Fruit fly (Drosophila melanogaster) whole organism, embryonic: ENCODE data around the gene Cyp4d20.

Experiments
- Ada2b ChIP-seq: fragments of 200-800 bp; sonication (Bioruptor generic); IDR thresholded peaks from 2 replicates; pipeline ENCODE4 v1.3.6; 2022; ENCODE audit warnings: missing biosample characterization, missing genetic modification characterization
- B-H2 ChIP-seq: fragments of 200-800 bp; sonication (Bioruptor generic); optimal IDR thresholded peaks from 2 replicates; lab custom pipeline; 2018; ENCODE audit warnings: missing biosample characterization, mild to moderate bottlenecking, missing genetic modification characterization
- CG1024 ChIP-seq: fragments of 200-800 bp; sonication (Bioruptor generic); IDR thresholded peaks from 2 replicates; pipeline ENCODE4 v1.3.6; 2022; ENCODE audit warnings: missing biosample characterization, missing genetic modification characterization
- CG10654 ChIP-seq: fragments of 200-800 bp; sonication (Bioruptor generic); optimal IDR thresholded peaks from 2 replicates; lab custom pipeline; 2016; ENCODE audit warnings: missing biosample characterization, missing genetic modification characterization
- CG13624 ChIP-seq: fragments of 200-800 bp; sonication (Bioruptor generic); optimal IDR thresholded peaks from 2 replicates; lab custom pipeline; 2016; ENCODE audit warnings: missing biosample characterization, missing genetic modification characterization
- CG13894 ChIP-seq: fragments of 200-800 bp; sonication (Bioruptor generic); optimal IDR thresholded peaks from 3 replicates; lab custom pipeline; 2018; ENCODE audit warnings: missing biosample characterization, mild to moderate bottlenecking, missing genetic modification characterization, moderate library complexity
- CG15011 ChIP-seq: fragments of 200-800 bp; sonication (Bioruptor generic); optimal IDR thresholded peaks from 3 replicates; lab custom pipeline; 2018; ENCODE audit warnings: missing biosample characterization, mild to moderate bottlenecking, missing genetic modification characterization
- CG1603 ChIP-seq: fragments of 200-800 bp; sonication (Bioruptor generic); optimal IDR thresholded peaks from 2 replicates; lab custom pipeline; 2019; ENCODE audit warnings: missing biosample characterization, mild to moderate bottlenecking, missing genetic modification characterization, moderate library complexity
- CG16779 ChIP-seq: fragments of 200-800 bp; sonication (Bioruptor generic); IDR thresholded peaks from 2 replicates; pipeline ENCODE4 v1.3.6; 2022; ENCODE audit warnings: missing biosample characterization, missing genetic modification characterization
- CG16815 ChIP-seq: fragments of 200-800 bp; sonication (Bioruptor generic); optimal IDR thresholded peaks from 3 replicates; lab custom pipeline; 2017; ENCODE audit warnings: missing biosample characterization, mild to moderate bottlenecking, missing genetic modification characterization
- CG17829 ChIP-seq: fragments of 200-800 bp; optimal IDR thresholded peaks from 2 replicates; lab custom pipeline; 2019; ENCODE audit warnings: missing biosample characterization, mild to moderate bottlenecking, missing genetic modification characterization, moderate library complexity
- CG18262 ChIP-seq: fragments of 200-800 bp; optimal IDR thresholded peaks from 3 replicates; lab custom pipeline; 2019; ENCODE audit warnings: missing biosample characterization, mild to moderate bottlenecking, missing genetic modification characterization, moderate library complexity
- CG18599 ChIP-seq: fragments of 200-800 bp; sonication (Bioruptor generic); optimal IDR thresholded peaks from 3 replicates; lab custom pipeline; 2017; ENCODE audit warnings: missing biosample characterization, missing genetic modification characterization, mild to moderate bottlenecking, moderate library complexity, missing genetic modification reagents
- CG2120 ChIP-seq: fragments of 200-800 bp; sonication (Bioruptor generic); optimal IDR thresholded peaks from 3 replicates; lab custom pipeline; 2016; ENCODE audit warnings: missing biosample characterization, missing genetic modification characterization
- CG3065 ChIP-seq: fragments of 200-800 bp; sonication (Bioruptor generic); optimal IDR thresholded peaks from 2 replicates; lab custom pipeline; 2016; ENCODE audit warnings: missing biosample characterization, missing genetic modification characterization
- CG31224 ChIP-seq: fragments of 200-800 bp; sonication (Bioruptor generic); IDR thresholded peaks from 2 replicates; pipeline ENCODE4 v1.3.6; 2022; ENCODE audit warnings: missing biosample characterization, missing genetic modification characterization
- CG31441 ChIP-seq: fragments of 200-800 bp; sonication (Bioruptor generic); IDR thresholded peaks from 2 replicates; pipeline ENCODE4 v1.3.6; 2022; ENCODE audit warnings: missing biosample characterization, missing genetic modification characterization
- CG4282 ChIP-seq: fragments of 200-800 bp; sonication (Bioruptor generic); optimal IDR thresholded peaks from 2 replicates; lab custom pipeline; 2016; ENCODE audit warnings: missing biosample characterization, missing genetic modification characterization
- CG4328 ChIP-seq: fragments of 200-800 bp; sonication (Bioruptor generic); optimal IDR thresholded peaks from 3 replicates; lab custom pipeline; 2017; ENCODE audit warnings: missing biosample characterization, missing genetic modification reagents, missing genetic modification characterization
- CG4424 ChIP-seq: fragments of 200-800 bp; sonication (Bioruptor generic); optimal IDR thresholded peaks from 3 replicates; lab custom pipeline; 2016; ENCODE audit warnings: missing biosample characterization, missing genetic modification characterization
- CG9215 ChIP-seq: fragments of 200-800 bp; sonication (Bioruptor generic); IDR thresholded peaks from 2 replicates; pipeline ENCODE4 v1.3.6; 2022; ENCODE audit warnings: missing biosample characterization, missing genetic modification characterization
- Drgx ChIP-seq: fragments of 200-800 bp; sonication (Bioruptor generic); IDR thresholded peaks from 2 replicates; pipeline ENCODE4 v1.3.6; 2022; ENCODE audit warnings: missing biosample characterization, missing genetic modification characterization
- E2f1 ChIP-seq: fragments of 200-800 bp; sonication (Bioruptor generic); IDR thresholded peaks from 2 replicates; pipeline ENCODE4 v1.3.6; 2022; ENCODE audit warnings: missing biosample characterization, missing genetic modification characterization
- Gsc ChIP-seq: fragments of 200-800 bp; sonication (Bioruptor generic); IDR thresholded peaks from 2 replicates; pipeline ENCODE4 v1.3.6; 2022; ENCODE audit warnings: missing biosample characterization, missing genetic modification characterization
- Hsf ChIP-seq: fragments of 200-800 bp; sonication (Bioruptor generic); optimal IDR thresholded peaks from 3 replicates; lab custom pipeline; 2016; ENCODE audit warnings: missing biosample characterization, missing genetic modification characterization
- Meics ChIP-seq: fragments of 200-800 bp; sonication (Bioruptor generic); optimal IDR thresholded peaks from 2 replicates; lab custom pipeline; 2017; ENCODE audit warnings: missing biosample characterization, mild to moderate bottlenecking, missing genetic modification characterization
- Mes4 ChIP-seq: fragments of 200-800 bp; sonication (Bioruptor generic); optimal IDR thresholded peaks from 2 replicates; lab custom pipeline; 2016; ENCODE audit warnings: missing biosample characterization, missing genetic modification characterization
- Oaz ChIP-seq: fragments of 200-800 bp; sonication (Bioruptor generic); IDR thresholded peaks from 2 replicates; pipeline ENCODE4 v1.3.6; 2022; ENCODE audit warnings: missing biosample characterization, missing genetic modification characterization
- PHDP ChIP-seq: fragments of 200-800 bp; sonication (Bioruptor generic); optimal IDR thresholded peaks from 3 replicates; lab custom pipeline; 2018; ENCODE audit warnings: missing biosample characterization, mild to moderate bottlenecking, missing genetic modification characterization, moderate library complexity
- Side ChIP-seq: fragments of 200-800 bp; sonication (Bioruptor generic); optimal IDR thresholded peaks from 2 replicates; lab custom pipeline; 2016; ENCODE audit warnings: missing biosample characterization, missing genetic modification characterization
- Sox102F ChIP-seq: fragments of 200-800 bp; sonication (Bioruptor generic); optimal IDR thresholded peaks from 2 replicates; lab custom pipeline; 2018; ENCODE audit warnings: missing biosample characterization, mild to moderate bottlenecking, missing genetic modification characterization, moderate library complexity
- Taf1 ChIP-seq: fragments of 200-800 bp; sonication (Bioruptor generic); IDR thresholded peaks from 2 replicates; pipeline ENCODE4 v1.3.6; 2022; ENCODE audit warnings: missing biosample characterization, missing genetic modification characterization
- amos ChIP-seq: fragments of 200-800 bp; sonication (Bioruptor generic); IDR thresholded peaks from 2 replicates; pipeline ENCODE4 v1.3.6; 2022; ENCODE audit warnings: missing biosample characterization, missing genetic modification characterization; ENCODE audit not compliant: partially characterized antibody
- az2 ChIP-seq: fragments of 200-800 bp; sonication (Bioruptor generic); optimal IDR thresholded peaks from 3 replicates; lab custom pipeline; 2016; ENCODE audit warnings: missing biosample characterization, missing genetic modification characterization
- chn ChIP-seq: fragments of 200-800 bp; sonication (Bioruptor generic); optimal IDR thresholded peaks from 2 replicates; lab custom pipeline; 2016; ENCODE audit warnings: missing biosample characterization, missing genetic modification characterization
- da ChIP-seq: fragments of 200-800 bp; sonication (Bioruptor generic); optimal IDR thresholded peaks from 2 replicates; lab custom pipeline; 2016; ENCODE audit warnings: missing biosample characterization, missing genetic modification characterization
- eve ChIP-seq, 2 experiments: fragments of >200 bp; optimal IDR thresholded peaks; 2 replicates each; lab custom pipeline; 2017; ENCODE audit warnings: missing biosample characterization in 2 of 2, missing genetic modification characterization in 2 of 2
- gfzf ChIP-seq: fragments of 200-800 bp; sonication (Bioruptor generic); optimal IDR thresholded peaks from 2 replicates; lab custom pipeline; 2016; ENCODE audit warnings: missing biosample characterization, mild to moderate bottlenecking, missing genetic modification characterization, moderate library complexity
- her ChIP-seq: fragments of 200-800 bp; sonication (Bioruptor generic); optimal IDR thresholded peaks from 2 replicates; lab custom pipeline; 2016; ENCODE audit warnings: missing biosample characterization, missing genetic modification characterization
- hth ChIP-seq: fragments of >200 bp; optimal IDR thresholded peaks from 2 replicates; lab custom pipeline; 2017; ENCODE audit warnings: inconsistent platforms
- jumu ChIP-seq: fragments of 200-800 bp; sonication (Bioruptor generic); optimal IDR thresholded peaks from 3 replicates; lab custom pipeline; 2016; ENCODE audit warnings: missing biosample characterization, missing genetic modification characterization
- knrl ChIP-seq: fragments of 200-800 bp; sonication (Bioruptor generic); IDR thresholded peaks from 3 replicates; pipeline ENCODE4 v1.3.6; 2022; ENCODE audit warnings: missing biosample characterization, missing genetic modification characterization; ENCODE audit not compliant: partially characterized antibody
- nerfin-2 ChIP-seq: fragments of 200-800 bp; sonication (Bioruptor generic); IDR thresholded peaks from 2 replicates; pipeline ENCODE4 v1.3.6; 2022; ENCODE audit warnings: missing biosample characterization, missing genetic modification characterization; ENCODE audit not compliant: partially characterized antibody
- psq ChIP-seq: fragments of 200-800 bp; sonication (Bioruptor generic); optimal IDR thresholded peaks from 2 replicates; lab custom pipeline; 2017; ENCODE audit warnings: missing biosample characterization, missing genetic modification characterization
- row ChIP-seq: fragments of 200-800 bp; sonication (Bioruptor generic); IDR thresholded peaks from 3 replicates; pipeline ENCODE4 v1.3.6; 2022; ENCODE audit warnings: missing biosample characterization, missing genetic modification characterization
- sc ChIP-seq, 3 experiments: fragments of >200 bp in 2 of 3; fragments of 200-800 bp in 1 of 3; sonication (Bioruptor generic) in 1 of 3; optimal IDR thresholded peaks; 2 replicates in 2 of 3; 3 replicates in 1 of 3; lab custom pipeline; 2017; ENCODE audit warnings: mild to moderate bottlenecking in 1 of 3, missing biosample characterization in 1 of 3, missing genetic modification characterization in 1 of 3, missing genetic modification reagents in 1 of 3
- sens ChIP-seq: fragments of 200-800 bp; sonication (Bioruptor generic); peaks from one replicate; lab custom pipeline; 2016; ENCODE audit warnings: missing biosample characterization, missing genetic modification characterization
- sim ChIP-seq: fragments of 200-800 bp; sonication (Bioruptor generic); IDR thresholded peaks from 2 replicates; pipeline ENCODE4 v1.3.6; 2022; ENCODE audit warnings: missing biosample characterization, missing genetic modification characterization
- trh ChIP-seq: fragments of 200-800 bp; sonication (Bioruptor generic); optimal IDR thresholded peaks from 2 replicates; lab custom pipeline; 2016; ENCODE audit warnings: missing biosample characterization, missing genetic modification characterization
- unpg ChIP-seq: fragments of 200-800 bp; sonication (Bioruptor generic); optimal IDR thresholded peaks from 3 replicates; lab custom pipeline; 2018; ENCODE audit warnings: missing biosample characterization, mild to moderate bottlenecking, missing genetic modification characterization, moderate library complexity
- wdn ChIP-seq: fragments of 200-800 bp; sonication (Bioruptor generic); IDR thresholded peaks from 2 replicates; pipeline ENCODE4 v1.3.6; 2022; ENCODE audit warnings: missing biosample characterization, missing genetic modification characterization
- wor ChIP-seq: fragments of 200-800 bp; sonication (Bioruptor generic); IDR thresholded peaks from 2 replicates; pipeline ENCODE4 v1.3.6; 2022; ENCODE audit warnings: missing biosample characterization, missing genetic modification characterization

Gene Cyp4d20

DNA sequence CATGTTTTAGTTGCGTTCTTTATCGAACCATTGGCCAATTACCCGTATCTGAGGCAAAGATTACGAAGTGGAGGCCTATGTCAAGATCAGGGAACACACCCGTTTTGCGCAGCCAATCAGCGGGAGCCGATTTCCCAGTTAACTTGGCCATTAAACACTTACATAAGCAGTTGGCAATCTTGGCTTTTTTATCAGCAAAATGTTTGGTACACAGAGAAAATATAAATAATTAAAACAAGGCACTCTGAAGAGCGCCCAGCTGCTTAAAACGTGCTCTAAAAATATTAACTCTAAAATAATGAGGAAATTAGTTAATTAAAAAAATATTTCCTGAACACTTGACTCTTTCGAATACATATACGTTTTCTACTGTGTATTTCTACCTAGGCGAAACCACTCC, 23.5 kb upstream of the Cyp4d20 start (continued):
- TF ChIP-seq CG13624: peak; percentile 62
- no peak for TF ChIP-seq B-H2
- TF ChIP-seq az2 (GFP tag; lab: Kevin White, UChicago): peak; percentile 49
- TF ChIP-seq sc (optimal IDR thresholded peaks at IDR 0.05; lab: Kevin White, UChicago): no peak
- no peak for TF ChIP-seq sc (GFP tag; optimal IDR thresholded peaks at IDR 0.05; lab: Kevin White, UChicago)
- TF ChIP-seq CG31441 (GFP tag; lab: Robert Waterston, UW): no peak; the same call in 1 of the 2 replicates
- TF ChIP-seq row: peak; percentile 81
- peak; percentile 30 for TF ChIP-seq CG4424 (GFP tag; lab: Kevin White, UChicago)
- TF ChIP-seq gfzf (GFP tag; lab: Kevin White, UChicago): no peak
- no peak for TF ChIP-seq Drgx
- no peak for TF ChIP-seq Mes4
- TF ChIP-seq eve (GFP tag; optimal IDR thresholded peaks at IDR 0.05; lab: Kevin White, UChicago): no peak
- peak; percentile 80 for TF ChIP-seq Ada2b
- TF ChIP-seq CG2120 (GFP tag; lab: Kevin White, UChicago): peak; percentile 93
- peak; percentile 67 for TF ChIP-seq PHDP (tag; lab: Kevin White, UChicago)
- TF ChIP-seq her (GFP tag; lab: Kevin White, UChicago): no peak
- peak; percentile 41 for TF ChIP-seq Sox102F (GFP tag; lab: Kevin White, UChicago)
- TF ChIP-seq wor: no peak
- peak; percentile 34 for TF ChIP-seq CG18262 (tag; lab: Kevin White, UChicago)
- no peak for TF ChIP-seq sim (GFP tag; lab: Robert Waterston, UW)
- TF ChIP-seq trh (GFP tag; lab: Kevin White, UChicago): no peak
- no peak for TF ChIP-seq psq
- TF ChIP-seq Hsf (GFP tag; lab: Kevin White, UChicago): peak; percentile 73
- TF ChIP-seq Meics: peak; percentile 87
- TF ChIP-seq CG13894 (tag; lab: Kevin White, UChicago): peak; percentile 44
- TF ChIP-seq CG4282: no peak
- peak; percentile 72 for TF ChIP-seq E2f1 (GFP tag; lab: Robert Waterston, UW)
- TF ChIP-seq knrl (GFP tag; lab: Robert Waterston, UW): no peak
- peak; percentile 10 for TF ChIP-seq chn (GFP tag; lab: Kevin White, UChicago)
- TF ChIP-seq CG1603 (tag; lab: Kevin White, UChicago): no peak
- no peak for TF ChIP-seq da
- peak; percentile 74; the same call in 1 of the 2 replicates for TF ChIP-seq wdn
- peak; percentile 32 for TF ChIP-seq CG10654 (GFP tag; lab: Kevin White, UChicago)
- no peak for TF ChIP-seq hth (lab: Kevin White, UChicago)
- TF ChIP-seq CG16815 (GFP tag; lab: Kevin White, UChicago): peak; percentile 21
- TF ChIP-seq Side (GFP tag; lab: Kevin White, UChicago): peak; percentile 46
- peak; percentile 91 for TF ChIP-seq CG18599 (GFP tag; lab: Kevin White, UChicago)
- no peak for TF ChIP-seq Gsc (GFP tag; lab: Robert Waterston, UW)
- TF ChIP-seq CG1024 (GFP tag; lab: Robert Waterston, UW): no peak
- TF ChIP-seq unpg (GFP tag; lab: Kevin White, UChicago): peak; percentile 66
- TF ChIP-seq CG15011 (GFP tag; lab: Kevin White, UChicago): peak; percentile 69
- TF ChIP-seq jumu: peak; percentile 24
- TF ChIP-seq amos (GFP tag; lab: Robert Waterston, UW): no peak
- peak; percentile 77 for TF ChIP-seq CG16779 (GFP tag; lab: Robert Waterston, UW)
- peak; percentile 79 for TF ChIP-seq Taf1 (GFP tag; lab: Robert Waterston, UW)
- TF ChIP-seq sens: peak; percentile 84
- no peak; the same call in 1 of the 2 replicates for TF ChIP-seq CG9215 (GFP tag; lab: Robert Waterston, UW)
- no peak for TF ChIP-seq CG4328 (GFP tag; lab: Kevin White, UChicago)
- TF ChIP-seq CG17829 (tag; lab: Kevin White, UChicago): peak; percentile 22
- peak; percentile 27; the same call in 1 of the 2 replicates for TF ChIP-seq Oaz
- no peak for TF ChIP-seq nerfin-2 (GFP tag; lab: Robert Waterston, UW)
- TF ChIP-seq CG31224 (GFP tag; lab: Robert Waterston, UW): peak; percentile 58; the same call in 1 of the 2 replicates
- no peak for TF ChIP-seq CG3065
